Fruit fly (Drosophila melanogaster) whole organism, embryonic: ENCODE data around the gene mRpL27.
A peak's percentile ranks its signal among the peaks of the same experiment; 100 is the strongest.

Source experiments
- ATbp ChIP-seq: fragments of 200-800 bp; sonication (Bioruptor generic); optimal IDR thresholded peaks from 2 replicates; lab custom pipeline; 2017; ENCODE audit warnings: missing biosample characterization, mild to moderate bottlenecking, missing genetic modification characterization, missing genetic modification reagents
- Aef1 ChIP-seq: fragments of 200-800 bp; sonication (Bioruptor generic); IDR thresholded peaks from 3 replicates; pipeline ENCODE4 v1.3.6; 2022; ENCODE audit warnings: missing biosample characterization, missing genetic modification characterization
- CG11456 ChIP-seq: fragments of 200-800 bp; sonication (Bioruptor generic); IDR thresholded peaks from 3 replicates; pipeline ENCODE4 v1.3.6; 2022; ENCODE audit warnings: missing biosample characterization, missing genetic modification characterization
- CG11723 ChIP-seq: fragments of 200-800 bp; sonication (Bioruptor generic); optimal IDR thresholded peaks from 2 replicates; lab custom pipeline; 2017; ENCODE audit warnings: missing biosample characterization, mild to moderate bottlenecking, missing genetic modification characterization
- CG14050 ChIP-seq: fragments of 200-800 bp; sonication (Bioruptor generic); IDR thresholded peaks from 3 replicates; pipeline ENCODE4 v1.3.6; 2022; ENCODE audit warnings: missing biosample characterization, missing genetic modification characterization
- CG16813 ChIP-seq: fragments of 200-800 bp; sonication (Bioruptor generic); IDR thresholded peaks from 3 replicates; pipeline ENCODE4 v1.3.6; 2022; ENCODE audit warnings: missing biosample characterization, missing genetic modification characterization; ENCODE audit not compliant: partially characterized antibody
- CG17359 ChIP-seq: fragments of 200-800 bp; sonication (Bioruptor generic); optimal IDR thresholded peaks from 3 replicates; lab custom pipeline; 2018; ENCODE audit warnings: missing biosample characterization, mild to moderate bottlenecking, missing genetic modification characterization, moderate library complexity
- CG18599 ChIP-seq: fragments of 200-800 bp; sonication (Bioruptor generic); optimal IDR thresholded peaks from 3 replicates; lab custom pipeline; 2017; ENCODE audit warnings: missing biosample characterization, missing genetic modification characterization, mild to moderate bottlenecking, moderate library complexity, missing genetic modification reagents
- CG2120 ChIP-seq: fragments of 200-800 bp; sonication (Bioruptor generic); optimal IDR thresholded peaks from 3 replicates; lab custom pipeline; 2016; ENCODE audit warnings: missing biosample characterization, missing genetic modification characterization
- CG32532 ChIP-seq: fragments of 200-800 bp; sonication (Bioruptor generic); IDR thresholded peaks from 2 replicates; pipeline ENCODE4 v1.3.6; 2022; ENCODE audit warnings: missing biosample characterization, missing genetic modification characterization
- CG34224 ChIP-seq: fragments of 200-800 bp; sonication (Bioruptor generic); IDR thresholded peaks from 3 replicates; pipeline ENCODE4 v1.3.6; 2022; ENCODE audit warnings: missing biosample characterization, missing genetic modification characterization; ENCODE audit not compliant: partially characterized antibody
- CG34422 ChIP-seq: fragments of 200-800 bp; sonication (Bioruptor generic); IDR thresholded peaks from 3 replicates; pipeline ENCODE4 v1.3.6; 2022; ENCODE audit warnings: missing biosample characterization, missing genetic modification characterization
- CG6654 ChIP-seq: fragments of 200-800 bp; sonication (Bioruptor generic); optimal IDR thresholded peaks from 2 replicates; lab custom pipeline; 2017; ENCODE audit warnings: missing biosample characterization, mild to moderate bottlenecking, missing genetic modification characterization
- CG7357 ChIP-seq: fragments of 200-800 bp; sonication (Bioruptor generic); IDR thresholded peaks from 3 replicates; pipeline ENCODE4 v1.3.6; 2022; ENCODE audit warnings: missing biosample characterization, missing genetic modification characterization
- CG7839 ChIP-seq: fragments of 200-800 bp; sonication (Bioruptor generic); optimal IDR thresholded peaks from 3 replicates; lab custom pipeline; 2018; ENCODE audit warnings: missing biosample characterization, mild to moderate bottlenecking, missing genetic modification characterization, moderate library complexity
- CG7928 ChIP-seq: fragments of 200-800 bp; sonication (Bioruptor generic); optimal IDR thresholded peaks from 2 replicates; lab custom pipeline; 2017; ENCODE audit warnings: missing biosample characterization, mild to moderate bottlenecking, missing genetic modification characterization
- CG9932 ChIP-seq: fragments of 200-800 bp; sonication (Bioruptor generic); IDR thresholded peaks from 2 replicates; pipeline ENCODE4 v1.3.6; 2022; ENCODE audit warnings: missing biosample characterization, missing genetic modification characterization
- Camta ChIP-seq: fragments of 200-800 bp; sonication (Bioruptor generic); optimal IDR thresholded peaks from 2 replicates; lab custom pipeline; 2016; ENCODE audit warnings: missing biosample characterization, missing genetic modification characterization
- Chrac-16 ChIP-seq: fragments of 200-800 bp; sonication (Bioruptor generic); optimal IDR thresholded peaks from 3 replicates; lab custom pipeline; 2016; ENCODE audit warnings: missing biosample characterization, missing genetic modification characterization
- CkIIα-i1 ChIP-seq: fragments of 200-800 bp; sonication (Bioruptor generic); IDR thresholded peaks from 2 replicates; pipeline ENCODE4 v1.3.6; 2022; ENCODE audit warnings: missing biosample characterization, missing genetic modification characterization
- D19A ChIP-seq: fragments of 200-800 bp; optimal IDR thresholded peaks from 3 replicates; lab custom pipeline; 2019; ENCODE audit warnings: missing biosample characterization, mild to moderate bottlenecking, missing genetic modification characterization, moderate library complexity
- Doc3 ChIP-seq: fragments of 200-800 bp; sonication (Bioruptor generic); IDR thresholded peaks from 3 replicates; pipeline ENCODE4 v1.3.6; 2022; ENCODE audit warnings: missing biosample characterization, missing genetic modification characterization; ENCODE audit not compliant: partially characterized antibody
- ERR ChIP-seq: fragments of 200-800 bp; sonication (Bioruptor generic); optimal IDR thresholded peaks from 2 replicates; lab custom pipeline; 2016; ENCODE audit warnings: missing biosample characterization, missing genetic modification characterization
- Fer1 ChIP-seq: fragments of 200-800 bp; sonication (Bioruptor generic); optimal IDR thresholded peaks from 2 replicates; lab custom pipeline; 2017; ENCODE audit warnings: missing biosample characterization, mild to moderate bottlenecking, missing genetic modification characterization
- Fer3 ChIP-seq: fragments of 200-800 bp; sonication (Bioruptor generic); optimal IDR thresholded peaks from 2 replicates; lab custom pipeline; 2018; ENCODE audit warnings: missing biosample characterization, mild to moderate bottlenecking, missing genetic modification characterization, moderate library complexity
- Gsc ChIP-seq: fragments of 200-800 bp; sonication (Bioruptor generic); IDR thresholded peaks from 2 replicates; pipeline ENCODE4 v1.3.6; 2022; ENCODE audit warnings: missing biosample characterization, missing genetic modification characterization
- HLHmδ ChIP-seq: fragments of 200-800 bp; sonication (Bioruptor generic); optimal IDR thresholded peaks from 2 replicates; lab custom pipeline; 2018; ENCODE audit warnings: missing biosample characterization, mild to moderate bottlenecking, missing genetic modification characterization, moderate library complexity
- Hsf ChIP-seq: fragments of 200-800 bp; sonication (Bioruptor generic); optimal IDR thresholded peaks from 3 replicates; lab custom pipeline; 2016; ENCODE audit warnings: missing biosample characterization, missing genetic modification characterization
- Lpt ChIP-seq: fragments of >200 bp; optimal IDR thresholded peaks from 2 replicates; lab custom pipeline; 2018; ENCODE audit warnings: missing biosample characterization, missing genetic modification characterization
- MBD-R2 ChIP-seq: fragments of 200-800 bp; sonication (Bioruptor generic); IDR thresholded peaks from 2 replicates; pipeline ENCODE4 v1.3.6; 2022; ENCODE audit warnings: missing biosample characterization, missing genetic modification characterization
- Mes4 ChIP-seq: fragments of 200-800 bp; sonication (Bioruptor generic); optimal IDR thresholded peaks from 2 replicates; lab custom pipeline; 2016; ENCODE audit warnings: missing biosample characterization, missing genetic modification characterization
- Opbp ChIP-seq: fragments of 200-800 bp; sonication (Bioruptor generic); IDR thresholded peaks from 3 replicates; pipeline ENCODE4 v1.3.6; 2022; ENCODE audit warnings: missing biosample characterization, missing genetic modification characterization; ENCODE audit not compliant: partially characterized antibody
- Ravus ChIP-seq: fragments of 200-800 bp; sonication (Bioruptor generic); IDR thresholded peaks from 2 replicates; pipeline ENCODE4 v1.3.6; 2022; ENCODE audit warnings: missing biosample characterization, missing genetic modification characterization
- Sry-β ChIP-seq: fragments of 200-800 bp; sonication (Bioruptor generic); optimal IDR thresholded peaks from 2 replicates; lab custom pipeline; 2018; ENCODE audit warnings: missing biosample characterization, mild to moderate bottlenecking, missing genetic modification characterization, moderate library complexity
- Sry-δ ChIP-seq: fragments of 200-800 bp; sonication (Bioruptor generic); optimal IDR thresholded peaks from 2 replicates; lab custom pipeline; 2016; ENCODE audit warnings: missing biosample characterization, missing genetic modification characterization
- Trl ChIP-seq, 3 experiments: fragments of >200 bp in 2 of 3; fragments of 200-800 bp in 1 of 3; sonication (Bioruptor generic) in 1 of 3; optimal IDR thresholded peaks; 2 replicates in 1 of 3; 3 replicates in 2 of 3; lab custom pipeline; 2016 to 2017; ENCODE audit warnings: missing biosample characterization in 1 of 3, missing genetic modification characterization in 1 of 3
- ac ChIP-seq: fragments of 200-800 bp; sonication (Bioruptor generic); optimal IDR thresholded peaks from 3 replicates; lab custom pipeline; 2017; ENCODE audit warnings: missing biosample characterization, mild to moderate bottlenecking, missing genetic modification characterization
- amos ChIP-seq: fragments of 200-800 bp; sonication (Bioruptor generic); IDR thresholded peaks from 2 replicates; pipeline ENCODE4 v1.3.6; 2022; ENCODE audit warnings: missing biosample characterization, missing genetic modification characterization; ENCODE audit not compliant: partially characterized antibody
- chif ChIP-seq, 2 experiments: fragments of 200-800 bp; sonication (Bioruptor generic); optimal IDR thresholded peaks; 3 replicates each; lab custom pipeline; 2016; ENCODE audit warnings: missing biosample characterization in 2 of 2, missing genetic modification characterization in 2 of 2
- en ChIP-seq: fragments of 200-800 bp; sonication (Bioruptor generic); optimal IDR thresholded peaks from 2 replicates; lab custom pipeline; 2016; ENCODE audit warnings: missing biosample characterization, missing genetic modification characterization
- fd3F ChIP-seq: fragments of 200-800 bp; sonication (Bioruptor generic); optimal IDR thresholded peaks from 2 replicates; lab custom pipeline; 2018; ENCODE audit warnings: missing biosample characterization, mild to moderate bottlenecking, missing genetic modification characterization, moderate library complexity
- gce ChIP-seq: fragments of 200-800 bp; sonication (Bioruptor generic); IDR thresholded peaks from 3 replicates; pipeline ENCODE4 v1.3.6; 2022; ENCODE audit warnings: missing biosample characterization, missing genetic modification characterization
- her ChIP-seq: fragments of 200-800 bp; sonication (Bioruptor generic); optimal IDR thresholded peaks from 2 replicates; lab custom pipeline; 2016; ENCODE audit warnings: missing biosample characterization, missing genetic modification characterization
- lab ChIP-seq: fragments of 200-800 bp; sonication (Bioruptor generic); optimal IDR thresholded peaks from 3 replicates; lab custom pipeline; 2017; ENCODE audit warnings: missing biosample characterization, missing genetic modification characterization, mild to moderate bottlenecking, moderate library complexity, missing genetic modification reagents
- lbe ChIP-seq: fragments of 200-800 bp; sonication (Bioruptor generic); optimal IDR thresholded peaks from 2 replicates; lab custom pipeline; 2016; ENCODE audit warnings: missing biosample characterization, mild to moderate bottlenecking, missing genetic modification characterization
- lilli ChIP-seq: fragments of 200-800 bp; sonication (Bioruptor generic); optimal IDR thresholded peaks from 3 replicates; lab custom pipeline; 2016; ENCODE audit warnings: missing biosample characterization, missing genetic modification characterization
- peb ChIP-seq: fragments of 200-800 bp; sonication (Bioruptor generic); IDR thresholded peaks from 2 replicates; pipeline ENCODE4 v1.3.6; 2022; ENCODE audit warnings: missing biosample characterization, missing genetic modification characterization
- pho ChIP-seq: fragments of 200-800 bp; sonication (Bioruptor generic); optimal IDR thresholded peaks from 2 replicates; lab custom pipeline; 2016; ENCODE audit warnings: missing biosample characterization, missing genetic modification characterization
- so ChIP-seq: fragments of 200-800 bp; sonication (Bioruptor generic); IDR thresholded peaks from 3 replicates; pipeline ENCODE4 v1.3.6; 2022; ENCODE audit warnings: missing biosample characterization, missing genetic modification characterization
- stc ChIP-seq: fragments of 200-800 bp; sonication (Bioruptor generic); IDR thresholded peaks from 2 replicates; pipeline ENCODE4 v1.3.6; 2022; ENCODE audit warnings: missing biosample characterization, missing genetic modification characterization
- ttk ChIP-seq: fragments of 200-800 bp; sonication (Bioruptor generic); IDR thresholded peaks from 2 replicates; pipeline ENCODE4 v2.1.2; 2022; ENCODE audit warnings: missing biosample characterization, missing genetic modification characterization
- zen ChIP-seq: fragments of 200-800 bp; sonication (Bioruptor generic); optimal IDR thresholded peaks from 3 replicates; lab custom pipeline; 2018; ENCODE audit warnings: missing biosample characterization, mild to moderate bottlenecking, missing genetic modification characterization, moderate library complexity

The mRpL27 gene

DNA sequence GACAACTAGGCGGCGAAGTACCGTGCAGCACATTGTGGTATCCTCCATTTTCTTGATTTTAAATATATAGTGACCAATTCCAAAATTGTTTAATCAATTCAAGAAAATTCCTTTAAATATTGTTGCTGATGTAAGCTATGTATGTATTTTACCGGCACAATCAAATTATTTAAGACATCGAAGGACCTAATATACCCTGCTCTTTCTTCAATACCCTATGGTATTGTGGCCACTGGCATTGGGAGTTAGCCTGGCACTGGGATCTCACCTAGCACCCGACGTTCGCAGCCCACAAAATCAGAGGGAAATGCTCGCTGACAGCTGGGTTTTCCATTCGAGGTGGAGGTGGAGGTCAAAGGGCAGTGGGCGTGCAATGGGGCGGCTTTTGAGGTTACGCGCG is 37.3 kb downstream of the mRpL27 start (continued):
- no peak for TF ChIP-seq CG16813
- TF ChIP-seq Sry-β (GFP tag; lab: Kevin White, UChicago): no peak
- TF ChIP-seq Gsc: no peak
- TF ChIP-seq lab: peak; percentile 41
- TF ChIP-seq ttk (GFP tag; lab: Robert Waterston, UW): no peak
- TF ChIP-seq so (GFP tag; lab: Robert Waterston, UW): no peak
- no peak for TF ChIP-seq CG17359
- no peak for TF ChIP-seq Opbp (GFP tag; lab: Robert Waterston, UW)
- no peak for TF ChIP-seq Aef1 (GFP tag; lab: Robert Waterston, UW)
- no peak for TF ChIP-seq amos
- TF ChIP-seq HLHmδ: no peak
- no peak for TF ChIP-seq peb (GFP tag; lab: Robert Waterston, UW)
- TF ChIP-seq Hsf (GFP tag; lab: Kevin White, UChicago): no peak
- TF ChIP-seq CG18599: peak; percentile 49
- no peak for TF ChIP-seq Chrac-16 (GFP tag; lab: Kevin White, UChicago)
- no peak for TF ChIP-seq Fer1 (GFP tag; lab: Kevin White, UChicago)
- no peak for TF ChIP-seq her (GFP tag; lab: Kevin White, UChicago)
- TF ChIP-seq CG34224 (GFP tag; lab: Robert Waterston, UW): no peak
- TF ChIP-seq CG9932: no peak
- TF ChIP-seq ERR: no peak
- no peak for TF ChIP-seq MBD-R2 (GFP tag; lab: Robert Waterston, UW)
- no peak for TF ChIP-seq Trl (optimal IDR thresholded peaks at IDR 0.05; lab: Kevin White, UChicago)
- TF ChIP-seq Trl (GFP tag; optimal IDR thresholded peaks at IDR 0.05; lab: Kevin White, UChicago): no peak
- no peak for TF ChIP-seq ATbp
- TF ChIP-seq CkIIα-i1 (GFP tag; lab: Robert Waterston, UW): no peak
- no peak for TF ChIP-seq lbe (GFP tag; lab: Kevin White, UChicago)
- TF ChIP-seq Fer3 (tag; lab: Kevin White, UChicago): no peak
- TF ChIP-seq en (GFP tag; lab: Kevin White, UChicago): no peak
- no peak for TF ChIP-seq Doc3
- TF ChIP-seq Mes4 (GFP tag; lab: Kevin White, UChicago): no peak
- no peak for TF ChIP-seq fd3F (GFP tag; lab: Kevin White, UChicago)
- TF ChIP-seq D19A (tag; lab: Kevin White, UChicago): no peak
- no peak for TF ChIP-seq CG7357
- no peak for TF ChIP-seq zen
- no peak for TF ChIP-seq CG11456 (GFP tag; lab: Robert Waterston, UW)
- no peak for TF ChIP-seq CG6654 (GFP tag; lab: Kevin White, UChicago)
- no peak for TF ChIP-seq CG34422 (GFP tag; lab: Robert Waterston, UW)
- TF ChIP-seq CG7839: no peak
- peak; percentile 5 for TF ChIP-seq lilli (GFP tag; lab: Kevin White, UChicago)
- no peak for TF ChIP-seq Sry-δ (GFP tag; lab: Kevin White, UChicago)
- no peak for TF ChIP-seq Ravus (GFP tag; lab: Robert Waterston, UW)
- no peak for TF ChIP-seq CG7928 (GFP tag; lab: Kevin White, UChicago)
- no peak for TF ChIP-seq ac (GFP tag; lab: Kevin White, UChicago)
- TF ChIP-seq gce (GFP tag; lab: Robert Waterston, UW): no peak
- no peak for TF ChIP-seq Camta (GFP tag; lab: Kevin White, UChicago)
- TF ChIP-seq CG11723 (GFP tag; lab: Kevin White, UChicago): no peak
- peak; percentile 18; the same call in 1 of the 2 replicates for TF ChIP-seq CG32532
- TF ChIP-seq stc (GFP tag; lab: Robert Waterston, UW): no peak
- no peak for TF ChIP-seq CG14050 (GFP tag; lab: Robert Waterston, UW)
- no peak for TF ChIP-seq chif (GFP tag; optimal IDR thresholded peaks at IDR 0.05; lab: Kevin White, UChicago)
- peak; percentile 34 for TF ChIP-seq CG2120 (GFP tag; lab: Kevin White, UChicago)
- TF ChIP-seq pho (GFP tag; lab: Kevin White, UChicago): no peak
- TF ChIP-seq Lpt (GFP tag; lab: Kevin White, UChicago): no peak
